Worm (Caenorhabditis elegans): Measurements from ENCODE around the gene gsp-1.

Gene gsp-1

DNA sequence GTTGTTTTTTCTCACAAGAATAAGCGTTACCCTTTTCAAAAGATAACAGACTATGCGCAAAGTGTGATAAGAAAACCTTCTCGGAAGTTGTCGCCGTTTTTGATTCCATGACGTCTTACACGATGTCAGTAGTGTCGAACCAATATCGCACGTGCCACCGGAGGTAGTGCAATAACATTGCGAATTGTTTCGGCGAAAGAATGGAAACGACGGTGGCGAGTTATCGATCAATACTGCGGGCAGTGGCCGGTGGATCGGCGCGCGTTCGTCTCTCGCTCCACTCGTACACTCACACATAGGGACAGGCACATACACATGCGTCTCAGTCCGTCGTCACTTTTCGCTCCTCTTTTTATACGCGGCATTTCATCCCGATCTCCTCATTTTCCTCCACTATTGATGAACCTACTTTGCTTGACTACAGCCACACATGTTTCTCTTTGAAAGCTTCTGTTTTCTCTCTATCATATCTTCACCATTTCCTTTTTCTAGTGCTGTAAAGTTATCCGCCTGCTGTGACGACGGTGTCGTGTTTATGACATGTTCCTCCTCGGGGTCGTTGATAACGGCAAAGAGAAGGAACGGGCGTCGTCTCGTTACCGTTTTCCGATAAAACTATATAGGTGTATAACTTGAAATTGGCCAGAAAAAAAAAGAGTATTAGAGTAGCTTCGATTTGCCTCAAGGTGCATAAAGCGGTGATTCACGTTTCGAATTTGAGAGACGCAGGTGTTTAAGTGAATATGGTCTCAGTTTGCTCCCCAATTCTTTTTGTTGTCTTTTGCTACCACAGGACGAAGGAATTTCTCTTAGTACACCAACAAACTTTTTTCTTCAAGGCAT lies 884 bp upstream of the gsp-1 start (continued):
- TF ChIP-seq nhr-10 (tag; optimal IDR thresholded peaks at IDR 0.05) (no peak), nhr-21 (tag; optimal IDR thresholded peaks at IDR 0.05) (peak; percentile 65), peb-1 (tag; optimal IDR thresholded peaks at IDR 0.05) (peak; percentile 11)

DNA sequence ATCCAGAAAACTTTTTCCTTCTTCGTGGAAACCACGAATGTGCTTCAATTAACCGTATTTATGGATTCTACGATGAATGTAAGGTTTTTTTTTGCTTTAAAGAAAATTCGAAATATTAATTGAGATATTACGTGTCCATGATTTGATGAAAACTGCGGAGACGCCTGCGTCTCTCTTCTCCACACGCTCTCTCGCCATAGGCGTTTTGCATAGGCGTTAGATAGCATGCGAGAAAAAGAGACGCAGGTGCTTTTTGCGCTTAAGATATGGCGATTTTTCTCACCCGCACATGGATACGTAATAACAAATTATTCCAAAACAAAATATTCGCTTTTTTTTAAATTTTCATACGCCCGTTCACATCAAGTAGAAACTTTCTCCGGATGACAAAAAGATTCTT lies 1.2 kb downstream of the gsp-1 start:
- TF ChIP-seq zag-1 (tag; optimal IDR thresholded peaks at IDR 0.05) (no peak), nhr-11 (tag; optimal IDR thresholded peaks at IDR 0.05) (no peak), unc-55 (GFP tag; optimal IDR thresholded peaks at IDR 0.05) (no peak), R02D3.7 (tag; optimal IDR thresholded peaks at IDR 0.05) (no peak), nhr-12 (tag; optimal IDR thresholded peaks at IDR 0.05) (no peak)

DNA sequence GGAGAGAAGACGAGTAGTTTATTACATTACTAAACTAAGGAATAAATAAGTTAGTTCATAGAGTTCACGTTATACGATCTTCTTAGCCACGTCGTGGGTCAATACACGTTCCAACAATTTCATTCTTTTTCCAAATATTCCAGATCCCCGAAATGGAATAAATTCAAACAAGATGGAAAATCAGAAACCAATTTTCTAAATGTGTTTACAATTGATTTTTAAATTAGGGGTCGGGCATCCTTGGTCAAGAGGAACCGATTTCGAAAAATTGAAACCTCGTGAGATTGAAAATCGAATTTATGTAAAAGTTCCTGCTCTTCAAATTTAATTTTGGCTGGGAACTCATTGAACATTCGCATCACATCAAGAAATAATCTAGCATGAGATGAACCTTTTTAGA lies 2.5 kb downstream of the gsp-1 start:
- TF ChIP-seq ama-1 (optimal IDR thresholded peaks at IDR 0.05) (no peak), ceh-82 (tag; optimal IDR thresholded peaks at IDR 0.05) (no peak), unc-62 (GFP tag; optimal IDR thresholded peaks at IDR 0.05) (no peak), ztf-1 (GFP tag; conservative IDR thresholded peaks at IDR 0.05) (no peak), nhr-129 (tag; optimal IDR thresholded peaks at IDR 0.05) (no peak)

DNA sequence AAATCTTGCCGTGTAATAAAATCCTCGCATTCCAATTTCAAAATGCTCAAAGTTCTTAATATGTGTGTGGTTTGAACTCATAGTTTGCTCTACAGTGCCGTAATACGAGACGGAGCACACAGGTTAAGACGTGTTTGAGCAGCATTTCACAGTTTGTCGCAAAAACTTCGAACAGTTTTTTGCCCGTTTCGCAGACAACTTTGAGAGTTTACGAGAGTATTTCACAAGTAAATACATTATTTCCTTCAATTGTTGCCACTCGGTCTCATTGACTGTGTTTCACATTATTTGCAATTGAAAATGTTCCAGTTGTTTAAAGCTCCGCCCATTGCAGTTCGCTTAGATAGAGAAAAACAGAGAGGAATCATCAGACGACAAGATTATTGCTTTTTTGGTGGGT lies 5.4 kb downstream of the gsp-1 start, which contains the start of gene F29F11.20:
TSS of gene F29F11.20 (plus strand) at position 301 of the 400 bp plus-strand sequence.
- TF ChIP-seq F13H6.1 (tag; optimal IDR thresholded peaks at IDR 0.05) = peak; percentile 16
- TF ChIP-seq sem-4 (tag; optimal IDR thresholded peaks at IDR 0.05) = no peak

DNA sequence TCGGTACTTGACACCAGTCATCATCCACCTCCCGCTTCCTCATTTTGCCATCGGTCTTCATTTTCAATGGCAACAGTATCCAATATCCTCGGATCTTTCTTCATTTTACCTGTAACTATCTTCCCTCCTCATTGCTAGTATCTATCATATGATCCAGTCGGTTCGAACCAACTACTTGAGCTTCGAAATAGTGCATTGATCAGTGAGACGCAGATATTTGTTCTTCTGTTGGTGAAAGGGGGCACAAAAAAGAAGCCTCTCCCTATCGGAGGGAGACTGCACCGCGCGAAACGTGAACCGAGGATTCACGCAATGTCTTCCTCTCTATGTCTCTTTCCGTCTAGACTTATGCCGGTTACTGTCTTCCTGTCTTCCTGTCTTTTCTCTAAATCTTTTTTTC lies 9.1 kb downstream of the gsp-1 start:
- peak; percentile 53 for TF ChIP-seq F13H6.1 (tag; optimal IDR thresholded peaks at IDR 0.05)
- peak; percentile 21 for TF ChIP-seq sma-9 (GFP tag; optimal IDR thresholded peaks at IDR 0.05)
- no peak for TF ChIP-seq sma-9 (tag; optimal IDR thresholded peaks at IDR 0.05)
- TF ChIP-seq ztf-1 (GFP tag; conservative IDR thresholded peaks at IDR 0.05) = no peak
- peak; percentile 42 for TF ChIP-seq nhr-129 (tag; optimal IDR thresholded peaks at IDR 0.05)

DNA sequence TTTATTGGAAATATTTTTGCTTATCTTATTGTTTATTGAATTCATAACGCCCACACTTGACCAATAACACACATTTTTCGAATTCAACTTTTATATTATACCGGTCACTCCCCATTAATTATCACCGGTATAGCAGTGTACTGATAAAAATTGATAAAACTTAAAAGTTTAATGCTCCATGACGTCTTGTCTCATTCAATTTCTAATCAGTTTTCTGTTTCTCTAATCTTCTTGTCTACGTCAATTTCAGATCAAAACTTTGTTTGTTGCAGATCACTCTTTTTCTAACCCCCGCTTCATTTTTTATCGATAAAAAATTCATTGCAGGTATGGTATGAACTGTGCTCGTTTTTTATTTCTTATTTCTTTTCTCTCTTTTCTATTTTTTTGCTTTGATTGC lies 11.5 kb downstream of the gsp-1 start:
- TF ChIP-seq zag-1 (tag; optimal IDR thresholded peaks at IDR 0.05) (no peak), F13H6.1 (tag; optimal IDR thresholded peaks at IDR 0.05) (peak; percentile 77), nhr-10 (tag; optimal IDR thresholded peaks at IDR 0.05) (no peak), ZK546.5 (tag; optimal IDR thresholded peaks at IDR 0.05) (no peak), mdl-1 (tag; optimal IDR thresholded peaks at IDR 0.05) (no peak), gmeb-1 (tag; optimal IDR thresholded peaks at IDR 0.05) (peak; percentile 46), nhr-23 (tag; optimal IDR thresholded peaks at IDR 0.05) (no peak), elt-1 (tag; optimal IDR thresholded peaks at IDR 0.05) (no peak), crh-2 (tag; optimal IDR thresholded peaks at IDR 0.05) (peak; percentile 47), peb-1 (tag; optimal IDR thresholded peaks at IDR 0.05) (no peak), ztf-11 (tag; optimal IDR thresholded peaks at IDR 0.05) (no peak), nhr-21 (tag; optimal IDR thresholded peaks at IDR 0.05) (no peak), egl-27 (tag; optimal IDR thresholded peaks at IDR 0.05) (peak; percentile 23), ztf-4 (tag; optimal IDR thresholded peaks at IDR 0.05) (no peak), fos-1 (tag; optimal IDR thresholded peaks at IDR 0.05) (peak; percentile 95), nhr-237 (tag; optimal IDR thresholded peaks at IDR 0.05) (no peak), lsy-2 (tag; optimal IDR thresholded peaks at IDR 0.05) (no peak), sma-9 (GFP tag; optimal IDR thresholded peaks at IDR 0.05) (peak; percentile 86), sma-9 (tag; optimal IDR thresholded peaks at IDR 0.05) (no peak), dmd-4 (tag; optimal IDR thresholded peaks at IDR 0.05) (no peak)

DNA sequence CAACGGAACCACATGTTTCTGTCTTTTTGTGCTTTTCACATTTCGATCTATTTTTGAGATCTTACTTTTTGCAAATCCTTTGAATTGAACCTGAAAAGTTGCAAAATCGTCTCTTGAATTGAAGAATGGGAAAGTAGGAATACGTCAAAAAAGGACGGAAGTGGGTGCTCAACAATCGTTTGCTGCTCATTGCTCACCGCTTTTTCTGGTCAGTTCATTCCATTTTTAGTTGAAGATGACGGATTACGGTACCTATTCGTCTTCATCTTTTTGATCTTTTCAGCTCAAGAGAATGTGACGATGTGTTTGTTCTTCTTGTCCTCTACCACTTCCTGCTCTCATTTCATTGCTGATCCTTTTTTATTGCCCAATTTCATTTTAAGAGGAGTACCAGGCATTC lies 13.0 kb downstream of the gsp-1 start, which contains the start of gene C05A2.4:
TSS of gene C05A2.4 (plus strand) at position 301 of the 400 bp plus-strand sequence.
- TF ChIP-seq unc-39 (tag; optimal IDR thresholded peaks at IDR 0.05) (no peak), mab-5 (tag; optimal IDR thresholded peaks at IDR 0.05) (no peak)

Data from whole organism, L2 larva.